ENCODE assay signal across 1 fruit fly cellular context in the genomic region with DNA sequence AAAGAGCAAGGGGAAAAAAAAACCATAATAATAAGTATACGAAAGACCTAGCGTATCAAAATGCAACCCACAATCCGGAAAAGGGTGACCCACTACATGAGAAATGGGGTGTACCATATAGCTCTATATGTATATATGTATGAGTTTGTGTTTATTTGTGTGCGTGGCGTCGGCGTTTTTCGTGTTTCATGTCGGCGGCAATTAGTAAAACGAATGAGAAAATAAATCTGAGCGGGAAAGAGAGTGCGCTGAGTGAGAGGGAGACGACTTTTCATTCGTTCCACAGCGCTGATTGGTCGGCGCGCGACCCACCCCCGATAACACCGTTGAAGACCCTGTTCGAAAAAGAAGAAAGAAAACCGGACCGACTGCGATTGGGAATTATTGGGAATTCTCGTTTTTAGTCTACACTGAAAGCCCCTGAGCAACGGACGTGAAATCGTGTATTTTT.
TF ChIP-seq lines count a peak whose summit lies in the region.

A gene (plus strand): TSS at position 401 of the 451 bp plus-strand sequence.

TF ChIP-seq in whole organism, embryonic, 481 proteins besides CTCF, POLR2A, EP300 and RAD21 (continued from another document and continues in another):
- TF ChIP-seq CG6791 (GFP tag; IDR thresholded peaks at IDR 0.05; lab: Robert Waterston, UW; ENCODE audit: partially characterized antibody), result no peak
- no peak for TF ChIP-seq CG7963 (GFP tag; IDR thresholded peaks at IDR 0.05; lab: Robert Waterston, UW; ENCODE audit: partially characterized antibody)
- TF ChIP-seq CG15479 (GFP tag; optimal IDR thresholded peaks at IDR 0.05; lab: Kevin White, UChicago), result no peak
- TF ChIP-seq schlank (tag; optimal IDR thresholded peaks at IDR 0.05; lab: Kevin White, UChicago), result no peak
- peak; percentile 65 for TF ChIP-seq CG6254 (GFP tag; optimal IDR thresholded peaks at IDR 0.05; lab: Kevin White, UChicago)
- no peak for TF ChIP-seq CG4424 (GFP tag; optimal IDR thresholded peaks at IDR 0.05; lab: Kevin White, UChicago)
- TF ChIP-seq tna (GFP tag; IDR thresholded peaks at IDR 0.05; lab: Robert Waterston, UW; ENCODE audit: partially characterized antibody), result no peak; the same call in 1 of the 2 replicates
- TF ChIP-seq YL-1 (GFP tag; optimal IDR thresholded peaks at IDR 0.05; lab: Kevin White, UChicago), result no peak
- TF ChIP-seq gsb-n (tag; optimal IDR thresholded peaks at IDR 0.05; lab: Kevin White, UChicago), result peak; percentile 73
- no peak for TF ChIP-seq Aef1 (GFP tag; IDR thresholded peaks at IDR 0.05; lab: Robert Waterston, UW)
- no peak for TF ChIP-seq klu (GFP tag; IDR thresholded peaks at IDR 0.05; lab: Robert Waterston, UW)
- TF ChIP-seq CG17568 (GFP tag; optimal IDR thresholded peaks at IDR 0.05; lab: Kevin White, UChicago), result peak; percentile 38
- no peak for TF ChIP-seq sim (GFP tag; IDR thresholded peaks at IDR 0.05; lab: Robert Waterston, UW)
- TF ChIP-seq shn (GFP tag; optimal IDR thresholded peaks at IDR 0.05; lab: Kevin White, UChicago), result no peak
- TF ChIP-seq Med (GFP tag; lab: Kevin White, UChicago), result peak; percentile 40
- no peak for TF ChIP-seq dmrt11E (tag; optimal IDR thresholded peaks at IDR 0.05; lab: Kevin White, UChicago)
- no peak for TF ChIP-seq CG14860 (GFP tag; IDR thresholded peaks at IDR 0.05; lab: Robert Waterston, UW; ENCODE audit: partially characterized antibody)
- no peak for TF ChIP-seq CG5953 (GFP tag; IDR thresholded peaks at IDR 0.05; lab: Robert Waterston, UW)
- no peak for TF ChIP-seq stwl (tag; optimal IDR thresholded peaks at IDR 0.05; lab: Kevin White, UChicago)
- TF ChIP-seq Fer3 (tag; optimal IDR thresholded peaks at IDR 0.05; lab: Kevin White, UChicago), result no peak
- no peak for TF ChIP-seq dpn (GFP tag; optimal IDR thresholded peaks at IDR 0.05; lab: Kevin White, UChicago)
- no peak for TF ChIP-seq ttk (GFP tag; IDR thresholded peaks at IDR 0.05; lab: Robert Waterston, UW)
- TF ChIP-seq CG1603 (tag; optimal IDR thresholded peaks at IDR 0.05; lab: Kevin White, UChicago), result no peak
- TF ChIP-seq CG18599 (GFP tag; optimal IDR thresholded peaks at IDR 0.05; lab: Kevin White, UChicago), result no peak
- no peak for TF ChIP-seq nmo (GFP tag; optimal IDR thresholded peaks at IDR 0.05; lab: Kevin White, UChicago)
- no peak for TF ChIP-seq CG10979 (tag; optimal IDR thresholded peaks at IDR 0.05; lab: Kevin White, UChicago)
- TF ChIP-seq fd3F (GFP tag; optimal IDR thresholded peaks at IDR 0.05; lab: Kevin White, UChicago), result no peak
- 0 out of 4 replicates have a peak, but pooled peaks have one; percentile 16 for TF ChIP-seq Dll (GFP tag; IDR thresholded peaks at IDR 0.05; lab: Robert Waterston, UW; ENCODE audit: partially characterized antibody)
- no peak for TF ChIP-seq hth (optimal IDR thresholded peaks at IDR 0.05; lab: Kevin White, UChicago)
- TF ChIP-seq Kr (GFP tag; optimal IDR thresholded peaks at IDR 0.05; lab: Kevin White, UChicago), result peak; percentile 38
- TF ChIP-seq CG31365 (tag; optimal IDR thresholded peaks at IDR 0.05; lab: Kevin White, UChicago), result no peak
- no peak for TF ChIP-seq Hr39 (optimal IDR thresholded peaks at IDR 0.05; lab: Kevin White, UChicago)
- no peak for TF ChIP-seq CG11456 (GFP tag; IDR thresholded peaks at IDR 0.05; lab: Robert Waterston, UW)
- TF ChIP-seq seq (GFP tag; IDR thresholded peaks at IDR 0.05; lab: Robert Waterston, UW), result peak; percentile 81
- no peak for TF ChIP-seq B-H2 (GFP tag; optimal IDR thresholded peaks at IDR 0.05; lab: Kevin White, UChicago)
- TF ChIP-seq Max (GFP tag; optimal IDR thresholded peaks at IDR 0.05; lab: Kevin White, UChicago), result no peak
- TF ChIP-seq dm (GFP tag; optimal IDR thresholded peaks at IDR 0.05; lab: Kevin White, UChicago), result no peak
- peak; percentile 85 for TF ChIP-seq Nf-YA (GFP tag; IDR thresholded peaks at IDR 0.05; lab: Robert Waterston, UW)
- TF ChIP-seq Scr (GFP tag; IDR thresholded peaks at IDR 0.05; lab: Robert Waterston, UW; ENCODE audit: partially characterized antibody), result no peak
- 0 out of 2 replicates have a peak, but pooled peaks have one; percentile 24 for TF ChIP-seq CG9932 (GFP tag; IDR thresholded peaks at IDR 0.05; lab: Robert Waterston, UW)
- TF ChIP-seq CG13424 (tag; optimal IDR thresholded peaks at IDR 0.05; lab: Kevin White, UChicago), result no peak
- TF ChIP-seq Fer1 (GFP tag; optimal IDR thresholded peaks at IDR 0.05; lab: Kevin White, UChicago), result no peak
- TF ChIP-seq dan (GFP tag; IDR thresholded peaks at IDR 0.05; lab: Robert Waterston, UW), result no peak
- no peak for TF ChIP-seq C15 (GFP tag; IDR thresholded peaks at IDR 0.05; lab: Robert Waterston, UW)
- no peak for TF ChIP-seq CG1647 (GFP tag; optimal IDR thresholded peaks at IDR 0.05; lab: Kevin White, UChicago)
- TF ChIP-seq tx (GFP tag; optimal IDR thresholded peaks at IDR 0.05; lab: Kevin White, UChicago), result no peak
- no peak for TF ChIP-seq odd (GFP tag; optimal IDR thresholded peaks at IDR 0.05; lab: Kevin White, UChicago)
- TF ChIP-seq CG4854 (GFP tag; optimal IDR thresholded peaks at IDR 0.05; lab: Kevin White, UChicago), result no peak
- no peak; the same call in 1 of the 2 replicates for TF ChIP-seq CG10366 (GFP tag; IDR thresholded peaks at IDR 0.05; lab: Robert Waterston, UW)
- no peak for TF ChIP-seq vnd (GFP tag; IDR thresholded peaks at IDR 0.05; lab: Robert Waterston, UW; ENCODE audit: partially characterized antibody)
- no peak for TF ChIP-seq Neu2 (GFP tag; optimal IDR thresholded peaks at IDR 0.05; lab: Kevin White, UChicago; ENCODE audit: borderline replicate concordance)
- TF ChIP-seq CG34376 (GFP tag; optimal IDR thresholded peaks at IDR 0.05; lab: Kevin White, UChicago), result no peak
- no peak for TF ChIP-seq Mad (GFP tag; optimal IDR thresholded peaks at IDR 0.05; lab: Kevin White, UChicago)
- no peak for TF ChIP-seq pnt (GFP tag; optimal IDR thresholded peaks at IDR 0.05; lab: Kevin White, UChicago)
- no peak for TF ChIP-seq ac (GFP tag; optimal IDR thresholded peaks at IDR 0.05; lab: Kevin White, UChicago)
- peak; percentile 45 for TF ChIP-seq ash1 (GFP tag; optimal IDR thresholded peaks at IDR 0.05; lab: Kevin White, UChicago)
- TF ChIP-seq bbx (GFP tag; IDR thresholded peaks at IDR 0.05; lab: Robert Waterston, UW; ENCODE audit: partially characterized antibody), result no peak
- no peak for TF ChIP-seq sc (optimal IDR thresholded peaks at IDR 0.05; lab: Kevin White, UChicago)
- no peak for TF ChIP-seq sc (GFP tag; optimal IDR thresholded peaks at IDR 0.05; lab: Kevin White, UChicago)
- TF ChIP-seq cato (GFP tag; optimal IDR thresholded peaks at IDR 0.05; lab: Kevin White, UChicago; ENCODE audit: borderline replicate concordance), result no peak
- TF ChIP-seq ken (GFP tag; IDR thresholded peaks at IDR 0.05; lab: Robert Waterston, UW), result no peak
- TF ChIP-seq CoRest (tag; optimal IDR thresholded peaks at IDR 0.05; lab: Kevin White, UChicago), result peak; percentile 5
- no peak for TF ChIP-seq HLH3B (GFP tag; IDR thresholded peaks at IDR 0.05; lab: Robert Waterston, UW)
- no peak for TF ChIP-seq CG2199 (GFP tag; IDR thresholded peaks at IDR 0.05; lab: Robert Waterston, UW)
- TF ChIP-seq Rx (GFP tag; IDR thresholded peaks at IDR 0.05; lab: Robert Waterston, UW), result no peak
- no peak for TF ChIP-seq lab (GFP tag; optimal IDR thresholded peaks at IDR 0.05; lab: Kevin White, UChicago)
- TF ChIP-seq twi (tag; optimal IDR thresholded peaks at IDR 0.05; lab: Kevin White, UChicago), result peak; percentile 9
- no peak for TF ChIP-seq ara (GFP tag; IDR thresholded peaks at IDR 0.05; lab: Robert Waterston, UW)
- TF ChIP-seq peb (GFP tag; IDR thresholded peaks at IDR 0.05; lab: Robert Waterston, UW), result no peak
- TF ChIP-seq CG7357 (GFP tag; IDR thresholded peaks at IDR 0.05; lab: Robert Waterston, UW), result no peak
- no peak for TF ChIP-seq H2.0 (GFP tag; IDR thresholded peaks at IDR 0.05; lab: Robert Waterston, UW)
- no peak for TF ChIP-seq CG32767 (GFP tag; IDR thresholded peaks at IDR 0.05; lab: Robert Waterston, UW)
- peak; percentile 48 for TF ChIP-seq sqz (GFP tag; optimal IDR thresholded peaks at IDR 0.05; lab: Kevin White, UChicago)
- no peak for TF ChIP-seq Chrac-16 (GFP tag; optimal IDR thresholded peaks at IDR 0.05; lab: Kevin White, UChicago)
- TF ChIP-seq trem (tag; optimal IDR thresholded peaks at IDR 0.05; lab: Kevin White, UChicago), result no peak
- no peak for TF ChIP-seq CG15011 (GFP tag; optimal IDR thresholded peaks at IDR 0.05; lab: Kevin White, UChicago)
- TF ChIP-seq crol (GFP tag; IDR thresholded peaks at IDR 0.05; lab: Robert Waterston, UW), result peak; percentile 33; the same call in 1 of the 2 replicates
- TF ChIP-seq tll (GFP tag; optimal IDR thresholded peaks at IDR 0.05; lab: Kevin White, UChicago), result peak in 1 of 2 experiments; percentile 46
- no peak for TF ChIP-seq Eip74EF (GFP tag; optimal IDR thresholded peaks at IDR 0.05; lab: Kevin White, UChicago)
- TF ChIP-seq cad (GFP tag; optimal IDR thresholded peaks at IDR 0.05; lab: Kevin White, UChicago), result peak; percentile 61
- no peak for TF ChIP-seq Atf6 (GFP tag; IDR thresholded peaks at IDR 0.05; lab: Robert Waterston, UW)
- no peak for TF ChIP-seq Gsc (GFP tag; IDR thresholded peaks at IDR 0.05; lab: Robert Waterston, UW)
- TF ChIP-seq ind (GFP tag; optimal IDR thresholded peaks at IDR 0.05; lab: Kevin White, UChicago), result no peak
- no peak for TF ChIP-seq CG11247 (GFP tag; IDR thresholded peaks at IDR 0.05; lab: Robert Waterston, UW)
- no peak for TF ChIP-seq wdn (GFP tag; IDR thresholded peaks at IDR 0.05; lab: Robert Waterston, UW)
- no peak for TF ChIP-seq CG5180 (GFP tag; optimal IDR thresholded peaks at IDR 0.05; lab: Kevin White, UChicago)
- no peak for TF ChIP-seq rib (GFP tag; IDR thresholded peaks at IDR 0.05; lab: Robert Waterston, UW)
- no peak for TF ChIP-seq inv (GFP tag; IDR thresholded peaks at IDR 0.05; lab: Robert Waterston, UW; ENCODE audit: partially characterized antibody)
- peak; percentile 18 for TF ChIP-seq gcm (GFP tag; optimal IDR thresholded peaks at IDR 0.05; lab: Kevin White, UChicago)
- TF ChIP-seq pan (optimal IDR thresholded peaks at IDR 0.05; lab: Kevin White, UChicago), result no peak
- peak in 1 of 2 experiments; percentile 60 for TF ChIP-seq pan (GFP tag; optimal IDR thresholded peaks at IDR 0.05 in 1 of 2, IDR thresholded peaks at IDR 0.05 in 1 of 2)
- no peak for TF ChIP-seq CG10959 (GFP tag; IDR thresholded peaks at IDR 0.05; lab: Robert Waterston, UW)
- TF ChIP-seq run (tag; optimal IDR thresholded peaks at IDR 0.05; lab: Kevin White, UChicago), result no peak
- peak; percentile 36 for TF ChIP-seq CG17829 (tag; optimal IDR thresholded peaks at IDR 0.05; lab: Kevin White, UChicago)
- TF ChIP-seq CG11504 (tag; optimal IDR thresholded peaks at IDR 0.05; lab: Kevin White, UChicago), result no peak
- no peak for TF ChIP-seq nom (GFP tag; optimal IDR thresholded peaks at IDR 0.05; lab: Kevin White, UChicago)
- no peak for TF ChIP-seq Hand (GFP tag; optimal IDR thresholded peaks at IDR 0.05; lab: Kevin White, UChicago)
- TF ChIP-seq CG11085 (GFP tag; IDR thresholded peaks at IDR 0.05; lab: Robert Waterston, UW), result no peak
- no peak for TF ChIP-seq wek (GFP tag; optimal IDR thresholded peaks at IDR 0.05; lab: Kevin White, UChicago)
- TF ChIP-seq CG3163 (GFP tag; optimal IDR thresholded peaks at IDR 0.05; lab: Kevin White, UChicago), result no peak
- no peak for TF ChIP-seq bsh (GFP tag; optimal IDR thresholded peaks at IDR 0.05; lab: Kevin White, UChicago)
- no peak for TF ChIP-seq p53 (GFP tag; optimal IDR thresholded peaks at IDR 0.05; lab: Kevin White, UChicago)
- no peak for TF ChIP-seq Awh (GFP tag; IDR thresholded peaks at IDR 0.05; lab: Robert Waterston, UW)
- no peak for TF ChIP-seq Poxn (GFP tag; IDR thresholded peaks at IDR 0.05; lab: Robert Waterston, UW)
- no peak for TF ChIP-seq Antp (GFP tag; optimal IDR thresholded peaks at IDR 0.05; lab: Kevin White, UChicago)
- TF ChIP-seq CG1529 (GFP tag; optimal IDR thresholded peaks at IDR 0.05; lab: Kevin White, UChicago), result no peak
- no peak for TF ChIP-seq CG33557 (GFP tag; optimal IDR thresholded peaks at IDR 0.05; lab: Kevin White, UChicago)
- no peak for TF ChIP-seq lbe (GFP tag; optimal IDR thresholded peaks at IDR 0.05; lab: Kevin White, UChicago)
- no peak for TF ChIP-seq CG14050 (GFP tag; IDR thresholded peaks at IDR 0.05; lab: Robert Waterston, UW)
- TF ChIP-seq D (optimal IDR thresholded peaks at IDR 0.05; lab: Kevin White, UChicago), result no peak
- TF ChIP-seq D (GFP tag; optimal IDR thresholded peaks at IDR 0.05; lab: Kevin White, UChicago), result no peak
- no peak for TF ChIP-seq kah (GFP tag; optimal IDR thresholded peaks at IDR 0.05; lab: Kevin White, UChicago)
- no peak for TF ChIP-seq Xbp1 (GFP tag; optimal IDR thresholded peaks at IDR 0.05; lab: Kevin White, UChicago)
- peak; percentile 69 for TF ChIP-seq pros (GFP tag; optimal IDR thresholded peaks at IDR 0.05; lab: Kevin White, UChicago)
- no peak; the same call in 1 of the 2 replicates for TF ChIP-seq CG13287 (GFP tag; IDR thresholded peaks at IDR 0.05; lab: Robert Waterston, UW; ENCODE audit: partially characterized antibody)
- TF ChIP-seq NK7.1 (GFP tag; optimal IDR thresholded peaks at IDR 0.05; lab: Kevin White, UChicago), result no peak
- TF ChIP-seq CG11695 (GFP tag; IDR thresholded peaks at IDR 0.05; lab: Robert Waterston, UW), result no peak
- no peak for TF ChIP-seq Six4 (GFP tag; optimal IDR thresholded peaks at IDR 0.05; lab: Kevin White, UChicago)
- no peak for TF ChIP-seq CG12299 (tag; optimal IDR thresholded peaks at IDR 0.05; lab: Kevin White, UChicago)
- no peak for TF ChIP-seq jigr1 (GFP tag; IDR thresholded peaks at IDR 0.05; lab: Robert Waterston, UW)
- peak; percentile 87 for TF ChIP-seq zen (tag; optimal IDR thresholded peaks at IDR 0.05; lab: Kevin White, UChicago)
- TF ChIP-seq ewg (GFP tag; optimal IDR thresholded peaks at IDR 0.05; lab: Kevin White, UChicago), result no peak
- TF ChIP-seq CG7372 (GFP tag; IDR thresholded peaks at IDR 0.05; lab: Robert Waterston, UW), result no peak
- no peak for TF ChIP-seq CG10267 (tag; optimal IDR thresholded peaks at IDR 0.05; lab: Kevin White, UChicago)
- no peak for TF ChIP-seq CG6272 (GFP tag; IDR thresholded peaks at IDR 0.05; lab: Robert Waterston, UW)
- TF ChIP-seq eyg (GFP tag; optimal IDR thresholded peaks at IDR 0.05; lab: Kevin White, UChicago), result no peak
- no peak for TF ChIP-seq Fer2 (tag; optimal IDR thresholded peaks at IDR 0.05; lab: Kevin White, UChicago)
- TF ChIP-seq chif (GFP tag; optimal IDR thresholded peaks at IDR 0.05; lab: Kevin White, UChicago), result no peak
- TF ChIP-seq tap (tag; optimal IDR thresholded peaks at IDR 0.05; lab: Kevin White, UChicago), result no peak
- no peak for TF ChIP-seq z (GFP tag; IDR thresholded peaks at IDR 0.05; lab: Robert Waterston, UW)
- peak; percentile 87 for TF ChIP-seq abd-A (tag; optimal IDR thresholded peaks at IDR 0.05; lab: Kevin White, UChicago)
- TF ChIP-seq CG8359 (GFP tag; optimal IDR thresholded peaks at IDR 0.05; lab: Kevin White, UChicago; ENCODE audit: borderline replicate concordance), result no peak
